Worm (Caenorhabditis elegans) whole organism, mixed stage, embryonic: ENCODE measurements around the gene pyp-1.
A peak's percentile ranks its signal among the peaks of the same experiment; 100 is the strongest.

Experiments
- M03D4.4 ChIP-seq: sonication (generic microtip); optimal IDR thresholded peaks from 2 replicates; lab custom pipeline; 2017; ENCODE audit warnings: mild to moderate bottlenecking, missing genetic modification characterization, missing compliant biosample characterization
- bed-3 ChIP-seq: fragments of 200-800 bp; sonication (Bioruptor generic); optimal IDR thresholded peaks from 3 replicates; lab custom pipeline; 2018; ENCODE audit warnings: mild to moderate bottlenecking, missing genetic modification characterization, moderate library complexity, missing compliant biosample characterization
- blmp-1 ChIP-seq: fragments of 150-350 bp; optimal IDR thresholded peaks from 2 replicates; lab custom pipeline; 2014; ENCODE audit warnings: missing biosample characterization, missing genetic modification characterization
- ceh-39 ChIP-seq: fragments of 150-350 bp; optimal IDR thresholded peaks from 2 replicates; lab custom pipeline; 2014; ENCODE audit warnings: missing biosample characterization, missing genetic modification characterization
- ceh-43 ChIP-seq: fragments of 200-800 bp; sonication (Bioruptor generic); optimal IDR thresholded peaks from 2 replicates; lab custom pipeline; 2018; ENCODE audit warnings: mild to moderate bottlenecking, missing genetic modification characterization, moderate library complexity, missing compliant biosample characterization
- ceh-83 ChIP-seq: fragments of 200-800 bp; sonication (Bioruptor generic); optimal IDR thresholded peaks from 2 replicates; lab custom pipeline; 2018; ENCODE audit warnings: mild to moderate bottlenecking, missing genetic modification characterization, missing compliant biosample characterization
- ces-1 ChIP-seq: fragments of 150-350 bp; optimal IDR thresholded peaks from 2 replicates; lab custom pipeline; 2014; ENCODE audit warnings: missing biosample characterization, missing genetic modification reagents, missing genetic modification characterization
- cnd-1 ChIP-seq: fragments of 200-800 bp; sonication (Bioruptor generic); optimal IDR thresholded peaks from 2 replicates; lab custom pipeline; 2018; ENCODE audit warnings: mild to moderate bottlenecking, missing genetic modification characterization, missing compliant biosample characterization
- drap-1 ChIP-seq: fragments of 200-800 bp; sonication (Bioruptor generic); optimal IDR thresholded peaks from 3 replicates; lab custom pipeline; 2018; ENCODE audit warnings: mild to moderate bottlenecking, missing genetic modification characterization, missing compliant biosample characterization
- elt-1 ChIP-seq: sonication (generic microtip); optimal IDR thresholded peaks from 2 replicates; lab custom pipeline; 2017; ENCODE audit warnings: missing genetic modification characterization, mild to moderate bottlenecking, missing compliant biosample characterization, antibody characterized with exemption, moderate library complexity, borderline replicate concordance; ENCODE audit not compliant: insufficient read depth
- elt-3 ChIP-seq: fragments of 150-350 bp; optimal IDR thresholded peaks from 2 replicates; lab custom pipeline; 2014; ENCODE audit warnings: missing biosample characterization, missing genetic modification characterization
- flh-1 ChIP-seq: fragments of 200-800 bp; sonication (Bioruptor generic); optimal IDR thresholded peaks from 2 replicates; lab custom pipeline; 2018; ENCODE audit warnings: mild to moderate bottlenecking, missing genetic modification characterization, moderate library complexity, missing compliant biosample characterization
- ham-2 ChIP-seq: fragments of 200-800 bp; sonication (Bioruptor generic); optimal IDR thresholded peaks from 2 replicates; lab custom pipeline; 2018; ENCODE audit warnings: mild to moderate bottlenecking, missing genetic modification characterization, missing compliant biosample characterization
- hlh-1 ChIP-seq: fragments of 150-350 bp; optimal IDR thresholded peaks from 2 replicates; lab custom pipeline; 2014; ENCODE audit warnings: missing biosample characterization, missing genetic modification reagents, missing genetic modification characterization
- lin-13 ChIP-seq: fragments of 150-350 bp; optimal IDR thresholded peaks from 2 replicates; lab custom pipeline; 2014; ENCODE audit warnings: missing biosample characterization, missing genetic modification characterization
- lin-32 ChIP-seq: fragments of 200-800 bp; sonication (Bioruptor generic); optimal IDR thresholded peaks from 2 replicates; lab custom pipeline; 2018; ENCODE audit warnings: mild to moderate bottlenecking, missing genetic modification characterization, missing compliant biosample characterization
- lsy-2 ChIP-seq: fragments of 150-350 bp; optimal IDR thresholded peaks from 2 replicates; lab custom pipeline; 2014; ENCODE audit warnings: missing biosample characterization, missing genetic modification characterization
- mab-5 ChIP-seq: fragments of 150-350 bp; optimal IDR thresholded peaks from 2 replicates; lab custom pipeline; 2014; ENCODE audit warnings: missing biosample characterization, missing genetic modification characterization
- mep-1 ChIP-seq: fragments of 150-350 bp; optimal IDR thresholded peaks from 2 replicates; lab custom pipeline; 2017; ENCODE audit warnings: missing biosample characterization, missing genetic modification reagents, missing genetic modification characterization, inconsistent platforms
- mls-2 ChIP-seq: sonication (generic microtip); optimal IDR thresholded peaks from 2 replicates; lab custom pipeline; 2016; ENCODE audit warnings: mild to moderate bottlenecking, missing genetic modification characterization, moderate library complexity, missing compliant biosample characterization
- nhr-12 ChIP-seq: fragments of 150-350 bp; optimal IDR thresholded peaks from 2 replicates; lab custom pipeline; 2014; ENCODE audit warnings: missing biosample characterization, missing genetic modification characterization
- nhr-2 ChIP-seq: fragments of 150-350 bp; optimal IDR thresholded peaks from 2 replicates; lab custom pipeline; 2014; ENCODE audit warnings: missing biosample characterization, missing genetic modification characterization
- nhr-237 ChIP-seq: fragments of 150-350 bp; optimal IDR thresholded peaks from 2 replicates; lab custom pipeline; 2014; ENCODE audit warnings: missing biosample characterization, missing genetic modification characterization
- nhr-28 ChIP-seq: fragments of 150-350 bp; optimal IDR thresholded peaks from 2 replicates; lab custom pipeline; 2014; ENCODE audit warnings: missing biosample characterization, missing genetic modification characterization
- nhr-76 ChIP-seq: sonication (generic microtip); optimal IDR thresholded peaks from 2 replicates; lab custom pipeline; 2017; ENCODE audit warnings: missing biosample characterization, missing genetic modification characterization
- pha-4 ChIP-seq: fragments of 150-350 bp; optimal IDR thresholded peaks from 2 replicates; lab custom pipeline; 2018; ENCODE audit warnings: missing biosample characterization, missing genetic modification reagents, missing genetic modification characterization
- sem-2 ChIP-seq: fragments of 200-800 bp; sonication (Bioruptor generic); optimal IDR thresholded peaks from 2 replicates; lab custom pipeline; 2018; ENCODE audit warnings: mild to moderate bottlenecking, missing genetic modification characterization, missing compliant biosample characterization
- snpc-4 ChIP-seq: fragments of 150-350 bp; optimal IDR thresholded peaks from 2 replicates; lab custom pipeline; 2014; ENCODE audit warnings: missing biosample characterization, missing genetic modification characterization
- sptf-1 ChIP-seq: sonication (generic microtip); optimal IDR thresholded peaks from 2 replicates; lab custom pipeline; 2017; ENCODE audit warnings: mild to moderate bottlenecking, missing genetic modification characterization, moderate library complexity, missing compliant biosample characterization
- tbx-8 ChIP-seq: fragments of 200-800 bp; sonication (Bioruptor generic); optimal IDR thresholded peaks from 2 replicates; lab custom pipeline; 2018; ENCODE audit warnings: mild to moderate bottlenecking, missing genetic modification characterization, moderate library complexity, missing compliant biosample characterization
- unc-120 ChIP-seq: sonication (generic microtip); optimal IDR thresholded peaks from 2 replicates; lab custom pipeline; 2017; ENCODE audit warnings: missing genetic modification characterization, missing compliant biosample characterization; ENCODE audit not compliant: poor library complexity, severe bottlenecking
- unc-39 ChIP-seq: fragments of 150-350 bp; optimal IDR thresholded peaks from 2 replicates; lab custom pipeline; 2014; ENCODE audit warnings: missing biosample characterization, missing genetic modification characterization
- unc-62 ChIP-seq: fragments of 150-350 bp; optimal IDR thresholded peaks from 2 replicates; lab custom pipeline; 2014; ENCODE audit warnings: missing biosample characterization, missing genetic modification reagents, missing genetic modification characterization
- ztf-11 ChIP-seq: fragments of 150-350 bp; optimal IDR thresholded peaks from 2 replicates; lab custom pipeline; 2014; ENCODE audit warnings: missing biosample characterization, missing genetic modification characterization

The pyp-1 gene

DNA sequence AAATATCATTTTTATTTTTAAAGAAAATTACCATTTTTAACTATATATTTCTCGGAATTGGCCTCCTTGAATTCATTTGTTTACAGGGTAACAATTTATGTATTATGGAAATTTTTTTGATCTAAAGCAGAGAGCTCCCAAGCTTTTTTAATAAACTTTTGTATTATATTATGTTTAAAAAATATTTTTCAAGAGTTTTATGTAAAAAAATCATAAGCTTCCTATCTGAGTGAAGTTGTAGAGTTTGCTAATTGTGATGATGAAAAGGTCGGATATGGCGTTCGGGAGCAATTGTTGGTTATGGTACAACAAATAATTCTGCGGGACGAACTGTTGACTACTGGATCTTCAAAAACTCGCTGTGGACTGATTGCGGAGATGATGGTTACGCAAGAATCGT, 22.6 kb upstream of the pyp-1 start, which contains the start of gene F44D12.19:
Gene F44D12.19 (plus strand): TSS at position 301 of the 400 bp plus-strand sequence.
- TF ChIP-seq mab-5 (tag; lab: Kevin White, UChicago): no peak
- no peak for TF ChIP-seq blmp-1 (tag; lab: Kevin White, UChicago)
- TF ChIP-seq elt-1 (tag; lab: Kevin White, UChicago): no peak
- no peak for TF ChIP-seq cnd-1 (tag; lab: Kevin White, UChicago)
- no peak for TF ChIP-seq ceh-83 (GFP tag; lab: Kevin White, UChicago)
- TF ChIP-seq snpc-4 (tag; lab: Kevin White, UChicago): no peak
- no peak for TF ChIP-seq lin-32 (GFP tag; lab: Kevin White, UChicago)
- no peak for TF ChIP-seq ceh-39 (tag; lab: Kevin White, UChicago)
- TF ChIP-seq drap-1 (GFP tag; lab: Kevin White, UChicago): no peak
- no peak for TF ChIP-seq ztf-11 (tag; lab: Kevin White, UChicago)
- TF ChIP-seq flh-1 (GFP tag; lab: Kevin White, UChicago): no peak
- TF ChIP-seq nhr-237 (tag; lab: Kevin White, UChicago): no peak
- no peak for TF ChIP-seq unc-62 (GFP tag; lab: Kevin White, UChicago)
- no peak for TF ChIP-seq lin-13
- no peak for TF ChIP-seq pha-4 (tag; lab: Kevin White, UChicago)
- TF ChIP-seq unc-39 (tag; lab: Kevin White, UChicago): no peak
- no peak for TF ChIP-seq lsy-2 (tag; lab: Kevin White, UChicago)
- TF ChIP-seq nhr-2 (tag; lab: Kevin White, UChicago): no peak
- TF ChIP-seq, all 35 proteins: peak for 0

DNA sequence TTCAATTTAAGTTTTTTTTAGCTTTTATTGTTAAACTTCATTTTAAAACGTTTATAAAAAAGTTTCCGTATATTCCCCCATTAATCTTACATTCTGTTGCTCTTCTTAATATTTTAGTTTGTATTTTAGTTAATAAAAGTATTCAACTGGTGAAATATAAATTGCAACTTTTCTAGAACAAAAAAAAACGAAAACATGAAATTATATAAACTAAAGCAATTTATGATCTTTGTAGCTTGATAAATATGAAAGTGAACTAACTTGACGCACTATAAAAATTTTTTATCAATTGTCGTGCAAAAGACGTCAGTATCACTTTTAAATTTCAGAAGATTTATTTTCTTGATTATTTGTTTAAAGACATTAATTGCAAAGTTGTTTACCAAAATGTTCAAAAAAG, 18.9 kb upstream of the pyp-1 start, which contains the start of gene F44D12.2:
Gene F44D12.2 (minus strand): TSS at position 101 of the 400 bp plus-strand sequence.
- no peak for TF ChIP-seq mls-2 (tag; lab: Kevin White, UChicago)

DNA sequence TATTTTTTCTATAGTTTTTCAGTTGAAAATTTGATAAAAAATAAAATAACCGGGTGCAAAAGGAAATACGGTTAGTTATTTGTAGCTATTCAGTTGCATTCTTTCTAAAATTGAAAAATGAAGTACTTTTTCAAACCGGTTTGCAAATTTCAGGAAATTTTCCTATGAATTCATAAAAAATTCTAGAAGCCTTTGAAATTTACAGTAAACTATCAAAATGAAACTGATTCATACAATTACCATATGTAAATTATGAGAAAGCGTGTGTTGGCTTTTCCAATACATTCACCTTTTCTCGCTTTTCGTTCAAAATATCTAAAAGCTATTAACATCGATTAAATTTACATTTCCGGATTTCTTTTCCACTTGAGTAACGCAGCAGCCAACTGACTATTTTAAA, 18.3 kb upstream of the pyp-1 start, which contains the start of gene ent-7:
Gene ent-7 (plus strand): TSS at position 301 of the 400 bp plus-strand sequence.
- TF ChIP-seq blmp-1 (tag; lab: Kevin White, UChicago) (no peak), hlh-1 (no peak), unc-62 (GFP tag; lab: Kevin White, UChicago) (no peak), sem-2 (GFP tag; lab: Kevin White, UChicago) (no peak), ceh-83 (GFP tag; lab: Kevin White, UChicago) (no peak), lin-32 (GFP tag; lab: Kevin White, UChicago) (no peak), ham-2 (no peak), ceh-39 (tag; lab: Kevin White, UChicago) (no peak), bed-3 (GFP tag; lab: Kevin White, UChicago) (no peak), nhr-76 (tag; lab: Kevin White, UChicago) (no peak), snpc-4 (tag; lab: Kevin White, UChicago) (no peak), nhr-12 (tag; lab: Kevin White, UChicago) (no peak), cnd-1 (tag; lab: Kevin White, UChicago) (no peak), M03D4.4 (tag; lab: Kevin White, UChicago) (no peak), elt-1 (tag; lab: Kevin White, UChicago) (no peak), elt-3 (no peak), lsy-2 (tag; lab: Kevin White, UChicago) (no peak), nhr-2 (tag; lab: Kevin White, UChicago) (no peak), flh-1 (GFP tag; lab: Kevin White, UChicago) (no peak), sptf-1 (no peak)

- TF ChIP-seq flh-1 (GFP tag; lab: Kevin White, UChicago) (no peak), unc-62 (GFP tag; lab: Kevin White, UChicago) (no peak), hlh-1 (no peak), ztf-11 (tag; lab: Kevin White, UChicago) (no peak), ceh-43 (GFP tag; lab: Kevin White, UChicago) (no peak)
Measured at ce11 chrIV:10009536-10009935, 10.8 kb upstream of the pyp-1 start, which contains the start of gene magu-4. Gene magu-4, plus strand, starts transcription at chrIV:10009753.

- TF ChIP-seq nhr-237 (tag; lab: Kevin White, UChicago) (peak; percentile 15), ham-2 (no peak), lsy-2 (tag; lab: Kevin White, UChicago) (no peak), ztf-11 (tag; lab: Kevin White, UChicago) (no peak), M03D4.4 (tag; lab: Kevin White, UChicago) (no peak), nhr-12 (tag; lab: Kevin White, UChicago) (no peak), mab-5 (tag; lab: Kevin White, UChicago) (no peak), sem-2 (GFP tag; lab: Kevin White, UChicago) (no peak), snpc-4 (tag; lab: Kevin White, UChicago) (no peak), tbx-8 (GFP tag; lab: Kevin White, UChicago) (no peak), elt-1 (tag; lab: Kevin White, UChicago) (no peak), cnd-1 (tag; lab: Kevin White, UChicago) (no peak), pha-4 (tag; lab: Kevin White, UChicago) (peak; percentile 57), mep-1 (tag; lab: Kevin White, UChicago) (no peak), unc-120 (tag; lab: Kevin White, UChicago) (no peak), ces-1 (GFP tag; lab: Kevin White, UChicago) (no peak), unc-62 (GFP tag; lab: Kevin White, UChicago) (no peak), lin-13 (no peak), nhr-28 (no peak), blmp-1 (tag; lab: Kevin White, UChicago) (peak; percentile 82), nhr-2 (tag; lab: Kevin White, UChicago) (no peak)
Measured at ce11 chrIV:10007758-10008157, 9.0 kb upstream of the pyp-1 start.
